Fruit fly (Drosophila melanogaster): ENCODE results near the gene Mec2.

dm6 chrX:19212954-19213353, 25.1 kb downstream of the Mec2 start, which contains the start of gene Mur18B:
- TF ChIP-seq CG33017 (tag; optimal IDR thresholded peaks at IDR 0.05) (no peak), kay (GFP tag; ENCODE audit: borderline replicate concordance) (no peak), toe (GFP tag; optimal IDR thresholded peaks at IDR 0.05) (no peak), bab1 (GFP tag; optimal IDR thresholded peaks at IDR 0.05) (no peak), CG14711 (tag; optimal IDR thresholded peaks at IDR 0.05) (no peak)
